Fruit fly (Drosophila melanogaster) whole organism, embryonic: ENCODE results near the gene CG42399.

ENCODE experiments used
- Abd-B ChIP-seq: fragments of 200-800 bp; sonication (Bioruptor generic); optimal IDR thresholded peaks from 2 replicates; lab custom pipeline; 2018; ENCODE audit warnings: missing biosample characterization, mild to moderate bottlenecking, missing genetic modification characterization, moderate library complexity
- Asciz ChIP-seq: fragments of 200-800 bp; sonication (Bioruptor generic); optimal IDR thresholded peaks from 2 replicates; lab custom pipeline; 2017; ENCODE audit warnings: missing biosample characterization, mild to moderate bottlenecking, missing genetic modification characterization, missing genetic modification reagents
- B-H2 ChIP-seq: fragments of 200-800 bp; sonication (Bioruptor generic); optimal IDR thresholded peaks from 2 replicates; lab custom pipeline; 2018; ENCODE audit warnings: missing biosample characterization, mild to moderate bottlenecking, missing genetic modification characterization
- CG11085 ChIP-seq: fragments of 200-800 bp; sonication (Bioruptor generic); IDR thresholded peaks from 2 replicates; pipeline ENCODE4 v1.3.6; 2022; ENCODE audit warnings: missing biosample characterization, missing genetic modification characterization
- CG11093 ChIP-seq: fragments of 200-800 bp; sonication (Bioruptor generic); IDR thresholded peaks from 3 replicates; pipeline ENCODE4 v1.3.6; 2022; ENCODE audit warnings: missing biosample characterization, missing genetic modification characterization
- CG11504 ChIP-seq: fragments of 200-800 bp; sonication (Bioruptor generic); optimal IDR thresholded peaks from 3 replicates; lab custom pipeline; 2019; ENCODE audit warnings: missing biosample characterization, mild to moderate bottlenecking, missing genetic modification characterization, moderate library complexity
- CG12155 ChIP-seq: fragments of 200-800 bp; sonication (Bioruptor generic); optimal IDR thresholded peaks from 3 replicates; lab custom pipeline; 2016; ENCODE audit warnings: missing biosample characterization, missing genetic modification characterization
- CG12659 ChIP-seq: fragments of 200-800 bp; sonication (Bioruptor generic); optimal IDR thresholded peaks from 3 replicates; lab custom pipeline; 2017; ENCODE audit warnings: mild to moderate bottlenecking, missing biosample characterization, missing genetic modification reagents, missing genetic modification characterization
- CG13296 ChIP-seq: fragments of 200-800 bp; sonication (Bioruptor generic); optimal IDR thresholded peaks from 3 replicates; lab custom pipeline; 2018; ENCODE audit warnings: missing biosample characterization, mild to moderate bottlenecking, missing genetic modification characterization
- CG13894 ChIP-seq: fragments of 200-800 bp; sonication (Bioruptor generic); optimal IDR thresholded peaks from 3 replicates; lab custom pipeline; 2018; ENCODE audit warnings: missing biosample characterization, mild to moderate bottlenecking, missing genetic modification characterization, moderate library complexity
- CG14441 ChIP-seq: fragments of 200-800 bp; sonication (Bioruptor generic); IDR thresholded peaks from 2 replicates; pipeline ENCODE4 v1.3.6; 2022; ENCODE audit warnings: missing biosample characterization, missing genetic modification characterization
- CG16813 ChIP-seq: fragments of 200-800 bp; sonication (Bioruptor generic); IDR thresholded peaks from 3 replicates; pipeline ENCODE4 v1.3.6; 2022; ENCODE audit warnings: missing biosample characterization, missing genetic modification characterization; ENCODE audit not compliant: partially characterized antibody
- CG17802 ChIP-seq: fragments of 200-800 bp; sonication (Bioruptor generic); optimal IDR thresholded peaks from 2 replicates; lab custom pipeline; 2018; ENCODE audit warnings: missing biosample characterization, mild to moderate bottlenecking, missing genetic modification characterization, moderate library complexity
- CG18476 ChIP-seq: fragments of 200-800 bp; sonication (Bioruptor generic); optimal IDR thresholded peaks from 2 replicates; lab custom pipeline; 2016; ENCODE audit warnings: missing biosample characterization, mild to moderate bottlenecking, missing genetic modification characterization
- CG2129 ChIP-seq: fragments of 200-800 bp; sonication (Bioruptor generic); IDR thresholded peaks from 2 replicates; pipeline ENCODE4 v1.3.6; 2022; ENCODE audit warnings: missing biosample characterization, missing genetic modification characterization; ENCODE audit not compliant: partially characterized antibody
- CG2678 ChIP-seq: fragments of 200-800 bp; sonication (Bioruptor generic); optimal IDR thresholded peaks from 3 replicates; lab custom pipeline; 2019; ENCODE audit warnings: missing biosample characterization, mild to moderate bottlenecking, missing genetic modification characterization, moderate library complexity
- CG2889 ChIP-seq: fragments of 200-800 bp; sonication (Bioruptor generic); IDR thresholded peaks from 3 replicates; pipeline ENCODE4 v1.3.6; 2022; ENCODE audit warnings: missing biosample characterization, missing genetic modification characterization
- CG31441 ChIP-seq: fragments of 200-800 bp; sonication (Bioruptor generic); IDR thresholded peaks from 2 replicates; pipeline ENCODE4 v1.3.6; 2022; ENCODE audit warnings: missing biosample characterization, missing genetic modification characterization
- CG33557 ChIP-seq: fragments of 200-800 bp; sonication (Bioruptor generic); optimal IDR thresholded peaks from 2 replicates; lab custom pipeline; 2019; ENCODE audit warnings: missing biosample characterization, mild to moderate bottlenecking, missing genetic modification characterization, moderate library complexity
- CG34376 ChIP-seq: fragments of 200-800 bp; sonication (Bioruptor generic); optimal IDR thresholded peaks from 2 replicates; lab custom pipeline; 2018; ENCODE audit warnings: missing biosample characterization, mild to moderate bottlenecking, missing genetic modification characterization
- CG4424 ChIP-seq: fragments of 200-800 bp; sonication (Bioruptor generic); optimal IDR thresholded peaks from 3 replicates; lab custom pipeline; 2016; ENCODE audit warnings: missing biosample characterization, missing genetic modification characterization
- CG8290 ChIP-seq, 3 experiments: fragments of 200-800 bp; sonication (Bioruptor generic); optimal IDR thresholded peaks; 2 replicates each; lab custom pipeline; 2016 to 2019; ENCODE audit warnings: missing biosample characterization in 3 of 3, missing genetic modification characterization in 3 of 3, mild to moderate bottlenecking in 2 of 3, moderate library complexity in 1 of 3
- Chrac-16 ChIP-seq: fragments of 200-800 bp; sonication (Bioruptor generic); optimal IDR thresholded peaks from 3 replicates; lab custom pipeline; 2016; ENCODE audit warnings: missing biosample characterization, missing genetic modification characterization
- Dek ChIP-seq: fragments of 200-800 bp; sonication (Bioruptor generic); optimal IDR thresholded peaks from 3 replicates; lab custom pipeline; 2019; ENCODE audit warnings: missing biosample characterization, mild to moderate bottlenecking, missing genetic modification characterization, moderate library complexity
- Doc2 ChIP-seq: fragments of 200-800 bp; sonication (Bioruptor generic); IDR thresholded peaks from 2 replicates; pipeline ENCODE4 v1.3.6; 2022; ENCODE audit warnings: missing biosample characterization, missing genetic modification characterization
- Dref ChIP-seq: fragments of 200-800 bp; sonication (Bioruptor generic); IDR thresholded peaks from 2 replicates; pipeline ENCODE4 v1.3.6; 2022; ENCODE audit warnings: missing biosample characterization, missing genetic modification characterization
- Med ChIP-seq: fragments of 200-800 bp; sonication (Bioruptor generic); peaks from one replicate; lab custom pipeline; 2016; ENCODE audit warnings: missing biosample characterization, missing genetic modification characterization, mild to moderate bottlenecking, inconsistent platforms, moderate library complexity
- Mrtf ChIP-seq: fragments of 200-800 bp; sonication (Bioruptor generic); IDR thresholded peaks from 3 replicates; pipeline ENCODE4 v1.3.6; 2022; ENCODE audit warnings: missing biosample characterization, missing genetic modification characterization
- Myb ChIP-seq: fragments of 200-800 bp; sonication (Bioruptor generic); optimal IDR thresholded peaks from 2 replicates; lab custom pipeline; 2016; ENCODE audit warnings: missing biosample characterization, missing genetic modification characterization
- Ptx1 ChIP-seq: fragments of 200-800 bp; sonication (Bioruptor generic); IDR thresholded peaks from 2 replicates; pipeline ENCODE4 v1.3.6; 2022; ENCODE audit warnings: missing biosample characterization, missing genetic modification characterization
- aop ChIP-seq: fragments of 200-800 bp; sonication (Bioruptor generic); IDR thresholded peaks from 2 replicates; pipeline ENCODE4 v1.3.6; 2022; ENCODE audit warnings: missing biosample characterization, missing genetic modification characterization
- bigmax ChIP-seq: fragments of 200-800 bp; sonication (Bioruptor generic); optimal IDR thresholded peaks from 2 replicates; lab custom pipeline; 2018; ENCODE audit warnings: missing biosample characterization, mild to moderate bottlenecking, missing genetic modification characterization
- danr ChIP-seq: fragments of 200-800 bp; sonication (Bioruptor generic); IDR thresholded peaks from 2 replicates; pipeline ENCODE4 v1.3.6; 2022; ENCODE audit warnings: missing biosample characterization, missing genetic modification characterization
- eve ChIP-seq, 2 experiments: fragments of >200 bp; optimal IDR thresholded peaks; 2 replicates each; lab custom pipeline; 2017; ENCODE audit warnings: missing biosample characterization in 2 of 2, missing genetic modification characterization in 2 of 2
- exex ChIP-seq: fragments of 200-800 bp; sonication (Bioruptor generic); optimal IDR thresholded peaks from 4 replicates; lab custom pipeline; 2018; ENCODE audit warnings: missing biosample characterization, mild to moderate bottlenecking, missing genetic modification characterization, moderate library complexity
- grn ChIP-seq: fragments of 200-800 bp; sonication (Bioruptor generic); optimal IDR thresholded peaks from 3 replicates; lab custom pipeline; 2017; ENCODE audit warnings: missing biosample characterization, missing genetic modification characterization
- insv ChIP-seq, 2 experiments: fragments of 200-800 bp; sonication (Bioruptor generic); optimal IDR thresholded peaks; 3 replicates each; lab custom pipeline; 2016 to 2018; ENCODE audit warnings: missing biosample characterization in 2 of 2, missing genetic modification characterization in 2 of 2
- lab ChIP-seq: fragments of 200-800 bp; sonication (Bioruptor generic); optimal IDR thresholded peaks from 3 replicates; lab custom pipeline; 2017; ENCODE audit warnings: missing biosample characterization, missing genetic modification characterization, mild to moderate bottlenecking, moderate library complexity, missing genetic modification reagents
- lbe ChIP-seq: fragments of 200-800 bp; sonication (Bioruptor generic); optimal IDR thresholded peaks from 2 replicates; lab custom pipeline; 2016; ENCODE audit warnings: missing biosample characterization, mild to moderate bottlenecking, missing genetic modification characterization
- lilli ChIP-seq: fragments of 200-800 bp; sonication (Bioruptor generic); optimal IDR thresholded peaks from 3 replicates; lab custom pipeline; 2016; ENCODE audit warnings: missing biosample characterization, missing genetic modification characterization
- onecut ChIP-seq: fragments of 200-800 bp; sonication (Bioruptor generic); IDR thresholded peaks from 2 replicates; pipeline ENCODE4 v1.3.6; 2022; ENCODE audit warnings: missing biosample characterization, missing genetic modification characterization
- pan ChIP-seq, 4 experiments: fragments of >200 bp in 3 of 4; fragments of 200-800 bp in 1 of 4; sonication (Bioruptor generic) in 1 of 4; optimal IDR thresholded peaks in 3 of 4; IDR thresholded peaks in 1 of 4; 2 replicates each; pipeline versions ENCODE4 v1.3.6 to Lab custom; 2017 to 2022; ENCODE audit warnings: missing biosample characterization in 2 of 4, missing genetic modification characterization in 2 of 4, mixed read lengths in 1 of 4
- pnt ChIP-seq: fragments of 200-800 bp; sonication (Bioruptor generic); optimal IDR thresholded peaks from 3 replicates; lab custom pipeline; 2016; ENCODE audit warnings: missing biosample characterization, missing genetic modification characterization
- sob ChIP-seq: fragments of 200-800 bp; sonication (Bioruptor generic); IDR thresholded peaks from 2 replicates; pipeline ENCODE4 v1.3.6; 2022; ENCODE audit warnings: missing biosample characterization, missing genetic modification characterization
- sr ChIP-seq: fragments of 200-800 bp; sonication (Bioruptor generic); IDR thresholded peaks from 3 replicates; pipeline ENCODE4 v1.3.6; 2022; ENCODE audit warnings: missing biosample characterization, missing genetic modification characterization
- sug ChIP-seq: fragments of 200-800 bp; optimal IDR thresholded peaks from 2 replicates; lab custom pipeline; 2019; ENCODE audit warnings: missing biosample characterization, mild to moderate bottlenecking, missing genetic modification characterization, moderate library complexity
- tio ChIP-seq: fragments of 200-800 bp; sonication (Bioruptor generic); optimal IDR thresholded peaks from 2 replicates; lab custom pipeline; 2017; ENCODE audit warnings: missing biosample characterization, missing genetic modification characterization, inconsistent platforms
- twi ChIP-seq: fragments of 200-800 bp; optimal IDR thresholded peaks from 2 replicates; lab custom pipeline; 2019; ENCODE audit warnings: missing biosample characterization, mild to moderate bottlenecking, missing genetic modification characterization, moderate library complexity
- zen2 ChIP-seq: fragments of 200-800 bp; sonication (Bioruptor generic); IDR thresholded peaks from 3 replicates; pipeline ENCODE4 v1.3.6; 2022; ENCODE audit warnings: missing biosample characterization, missing genetic modification characterization; ENCODE audit not compliant: partially characterized antibody

CG42399 gene

dm6 chr2L:171499-172250 is 18.6 kb upstream of the CG42399 start (continued):
- TF ChIP-seq sob (GFP tag; lab: Robert Waterston, UW) = no peak; the same call in 1 of the 2 replicates
- TF ChIP-seq CG12659 = no peak
- no peak for TF ChIP-seq Doc2 (GFP tag; lab: Robert Waterston, UW)
- no peak for TF ChIP-seq CG31441 (GFP tag; lab: Robert Waterston, UW)
- TF ChIP-seq CG11504 (tag; lab: Kevin White, UChicago) = no peak
- no peak for TF ChIP-seq bigmax (GFP tag; lab: Kevin White, UChicago)
- TF ChIP-seq CG11085 (GFP tag; lab: Robert Waterston, UW) = no peak
- TF ChIP-seq pnt = no peak
- no peak for TF ChIP-seq Dek
- TF ChIP-seq CG4424 (GFP tag; lab: Kevin White, UChicago) = no peak
- no peak for TF ChIP-seq Dref (GFP tag; lab: Robert Waterston, UW)
- TF ChIP-seq twi (tag; lab: Kevin White, UChicago) = no peak
- TF ChIP-seq pan (optimal IDR thresholded peaks at IDR 0.05; lab: Kevin White, UChicago) = no peak
- TF ChIP-seq pan (GFP tag; optimal IDR thresholded peaks at IDR 0.05 in 1 of 2, IDR thresholded peaks at IDR 0.05 in 1 of 2) = peak in 1 of 2 experiments; percentile 4
- TF ChIP-seq onecut = no peak
- TF ChIP-seq CG18476 = no peak
- no peak for TF ChIP-seq CG11093 (GFP tag; lab: Robert Waterston, UW)
- no peak for TF ChIP-seq danr (GFP tag; lab: Robert Waterston, UW)
- TF ChIP-seq CG16813 (GFP tag; lab: Robert Waterston, UW) = no peak

- peak; percentile 33 for TF ChIP-seq sug (tag; lab: Kevin White, UChicago)
- peak; percentile 22 for TF ChIP-seq CG34376 (GFP tag; lab: Kevin White, UChicago)
- no peak for TF ChIP-seq CG33557 (GFP tag; lab: Kevin White, UChicago)
- TF ChIP-seq CG12155 = no peak
- TF ChIP-seq aop (GFP tag; lab: Robert Waterston, UW) = no peak
- TF ChIP-seq CG17802 (tag; lab: Kevin White, UChicago) = no peak
- TF ChIP-seq Abd-B = no peak
- TF ChIP-seq Myb (GFP tag; lab: Kevin White, UChicago) = no peak
- no peak for TF ChIP-seq CG14441 (GFP tag; lab: Robert Waterston, UW)
- TF ChIP-seq Med (GFP tag; lab: Kevin White, UChicago) = peak; percentile 61
- TF ChIP-seq B-H2 (GFP tag; lab: Kevin White, UChicago) = peak; percentile 13
- TF ChIP-seq tio (GFP tag; lab: Kevin White, UChicago) = no peak
- no peak for TF ChIP-seq CG2889 (GFP tag; lab: Robert Waterston, UW)
- peak; percentile 15 for TF ChIP-seq CG2678 (tag; lab: Kevin White, UChicago)
- no peak for TF ChIP-seq Ptx1 (GFP tag; lab: Robert Waterston, UW)
- TF ChIP-seq Chrac-16 = no peak
- no peak for TF ChIP-seq lilli (GFP tag; lab: Kevin White, UChicago)
- TF ChIP-seq CG8290 (GFP tag; optimal IDR thresholded peaks at IDR 0.05; lab: Kevin White, UChicago) = no peak
- TF ChIP-seq CG8290 (tag; optimal IDR thresholded peaks at IDR 0.05; lab: Kevin White, UChicago) = no peak
- peak; percentile 91 for TF ChIP-seq exex (tag; lab: Kevin White, UChicago)
- peak; percentile 13 for TF ChIP-seq lab
- peak; percentile 55 for TF ChIP-seq grn (GFP tag; lab: Kevin White, UChicago)
- TF ChIP-seq eve (GFP tag; optimal IDR thresholded peaks at IDR 0.05; lab: Kevin White, UChicago) = peak in 1 of 2 experiments; percentile 10
- peak; percentile 29 for TF ChIP-seq lbe (GFP tag; lab: Kevin White, UChicago)
- no peak for TF ChIP-seq zen2 (GFP tag; lab: Robert Waterston, UW)
- no peak for TF ChIP-seq Mrtf (GFP tag; lab: Robert Waterston, UW)
- no peak for TF ChIP-seq CG13894 (tag; lab: Kevin White, UChicago)
- TF ChIP-seq Asciz (GFP tag; lab: Kevin White, UChicago) = no peak
- no peak for TF ChIP-seq insv (GFP tag; optimal IDR thresholded peaks at IDR 0.05; lab: Kevin White, UChicago)
- TF ChIP-seq CG2129 (GFP tag; lab: Robert Waterston, UW) = no peak
- no peak for TF ChIP-seq sr
- peak; percentile 21 for TF ChIP-seq CG13296 (GFP tag; lab: Kevin White, UChicago)
Observed at dm6 chr2L:170383-170782, 17.3 kb upstream of the CG42399 start.
